Fruit fly (Drosophila melanogaster) whole organism, embryonic: ENCODE results near the gene Tbcd.

Experiments
- ATbp ChIP-seq: fragments of 200-800 bp; sonication (Bioruptor generic); optimal IDR thresholded peaks from 2 replicates; lab custom pipeline; 2017; ENCODE audit warnings: missing biosample characterization, mild to moderate bottlenecking, missing genetic modification characterization, missing genetic modification reagents
- Abd-B ChIP-seq: fragments of 200-800 bp; sonication (Bioruptor generic); optimal IDR thresholded peaks from 2 replicates; lab custom pipeline; 2018; ENCODE audit warnings: missing biosample characterization, mild to moderate bottlenecking, missing genetic modification characterization, moderate library complexity
- Ada2b ChIP-seq: fragments of 200-800 bp; sonication (Bioruptor generic); IDR thresholded peaks from 2 replicates; pipeline ENCODE4 v1.3.6; 2022; ENCODE audit warnings: missing biosample characterization, missing genetic modification characterization
- CG12942 ChIP-seq: fragments of 200-800 bp; sonication (Bioruptor generic); optimal IDR thresholded peaks from 3 replicates; lab custom pipeline; 2016; ENCODE audit warnings: missing biosample characterization, missing genetic modification characterization
- CG14965 ChIP-seq: fragments of 200-800 bp; sonication (Bioruptor generic); optimal IDR thresholded peaks from 2 replicates; lab custom pipeline; 2016; ENCODE audit warnings: missing biosample characterization, missing genetic modification characterization, borderline replicate concordance
- CG15601 ChIP-seq: fragments of 200-800 bp; sonication (Bioruptor generic); optimal IDR thresholded peaks from 3 replicates; lab custom pipeline; 2019; ENCODE audit warnings: missing biosample characterization, mild to moderate bottlenecking, missing genetic modification characterization, moderate library complexity
- CG16779 ChIP-seq: fragments of 200-800 bp; sonication (Bioruptor generic); IDR thresholded peaks from 2 replicates; pipeline ENCODE4 v1.3.6; 2022; ENCODE audit warnings: missing biosample characterization, missing genetic modification characterization
- CG17361 ChIP-seq: fragments of 200-800 bp; sonication (Bioruptor generic); IDR thresholded peaks from 3 replicates; pipeline ENCODE4 v1.3.6; 2022; ENCODE audit warnings: missing biosample characterization, missing genetic modification characterization
- CG18619 ChIP-seq: fragments of 200-800 bp; sonication (Bioruptor generic); optimal IDR thresholded peaks from 3 replicates; lab custom pipeline; 2017; ENCODE audit warnings: missing biosample characterization, mild to moderate bottlenecking, missing genetic modification characterization
- CG2875 ChIP-seq: fragments of 200-800 bp; sonication (Bioruptor generic); optimal IDR thresholded peaks from 2 replicates; lab custom pipeline; 2017; ENCODE audit warnings: missing biosample characterization, mild to moderate bottlenecking, missing genetic modification characterization, missing genetic modification reagents
- CG3065 ChIP-seq: fragments of 200-800 bp; sonication (Bioruptor generic); optimal IDR thresholded peaks from 2 replicates; lab custom pipeline; 2016; ENCODE audit warnings: missing biosample characterization, missing genetic modification characterization
- CG3726 ChIP-seq: fragments of 200-800 bp; sonication (Bioruptor generic); IDR thresholded peaks from 3 replicates; pipeline ENCODE4, ENCODE4 v1.3.6; 2022; ENCODE audit warnings: missing biosample characterization, missing genetic modification characterization
- CG4404 ChIP-seq: fragments of 200-800 bp; sonication (Bioruptor generic); IDR thresholded peaks from 2 replicates; pipeline ENCODE4 v1.3.6; 2022; ENCODE audit warnings: missing biosample characterization, missing genetic modification characterization
- CG4730 ChIP-seq: fragments of 200-800 bp; sonication (Bioruptor generic); IDR thresholded peaks from 2 replicates; pipeline ENCODE4 v1.3.6; 2022; ENCODE audit warnings: missing biosample characterization, missing genetic modification characterization
- CG6272 ChIP-seq: fragments of 200-800 bp; sonication (Bioruptor generic); IDR thresholded peaks from 2 replicates; pipeline ENCODE4 v1.3.6; 2022; ENCODE audit warnings: missing biosample characterization, missing genetic modification characterization
- CG9437 ChIP-seq: fragments of 200-800 bp; sonication (Bioruptor generic); optimal IDR thresholded peaks from 2 replicates; lab custom pipeline; 2018; ENCODE audit warnings: missing biosample characterization, mild to moderate bottlenecking, missing genetic modification characterization
- CG9797 ChIP-seq: fragments of 200-800 bp; sonication (Bioruptor generic); optimal IDR thresholded peaks from 3 replicates; lab custom pipeline; 2018; ENCODE audit warnings: missing biosample characterization, mild to moderate bottlenecking, missing genetic modification characterization
- CG9932 ChIP-seq: fragments of 200-800 bp; sonication (Bioruptor generic); IDR thresholded peaks from 2 replicates; pipeline ENCODE4 v1.3.6; 2022; ENCODE audit warnings: missing biosample characterization, missing genetic modification characterization
- Dbx ChIP-seq: fragments of 200-800 bp; sonication (Bioruptor generic); IDR thresholded peaks from 3 replicates; pipeline ENCODE4 v1.3.6; 2022; ENCODE audit warnings: missing biosample characterization, missing genetic modification characterization
- Dek ChIP-seq: fragments of 200-800 bp; sonication (Bioruptor generic); optimal IDR thresholded peaks from 3 replicates; lab custom pipeline; 2019; ENCODE audit warnings: missing biosample characterization, mild to moderate bottlenecking, missing genetic modification characterization, moderate library complexity
- Dref ChIP-seq: fragments of 200-800 bp; sonication (Bioruptor generic); IDR thresholded peaks from 2 replicates; pipeline ENCODE4 v1.3.6; 2022; ENCODE audit warnings: missing biosample characterization, missing genetic modification characterization
- ERR ChIP-seq: fragments of 200-800 bp; sonication (Bioruptor generic); optimal IDR thresholded peaks from 2 replicates; lab custom pipeline; 2016; ENCODE audit warnings: missing biosample characterization, missing genetic modification characterization
- Ets65A ChIP-seq: fragments of 200-800 bp; sonication (Bioruptor generic); peaks from one replicate; lab custom pipeline; 2016; ENCODE audit warnings: missing biosample characterization, missing genetic modification characterization
- HmgZ ChIP-seq: fragments of 200-800 bp; sonication (Bioruptor generic); optimal IDR thresholded peaks from 2 replicates; lab custom pipeline; 2018; ENCODE audit warnings: missing biosample characterization, mild to moderate bottlenecking, missing genetic modification characterization
- Hmr ChIP-seq: fragments of 200-800 bp; sonication (Bioruptor generic); optimal IDR thresholded peaks from 3 replicates; lab custom pipeline; 2017; ENCODE audit warnings: mild to moderate bottlenecking, missing biosample characterization, missing genetic modification reagents, missing genetic modification characterization
- Hmx ChIP-seq: fragments of 200-800 bp; sonication (Bioruptor generic); optimal IDR thresholded peaks from 2 replicates; lab custom pipeline; 2016; ENCODE audit warnings: missing biosample characterization, missing genetic modification characterization
- Hr3 ChIP-seq: fragments of 200-800 bp; sonication (Bioruptor generic); optimal IDR thresholded peaks from 3 replicates; lab custom pipeline; 2016; ENCODE audit warnings: missing biosample characterization, missing genetic modification characterization
- Mad ChIP-seq: fragments of 200-800 bp; sonication (Bioruptor generic); optimal IDR thresholded peaks from 2 replicates; lab custom pipeline; 2016; ENCODE audit warnings: missing biosample characterization, missing genetic modification characterization
- NC2α ChIP-seq: fragments of 200-800 bp; sonication (Bioruptor generic); optimal IDR thresholded peaks from 2 replicates; lab custom pipeline; 2016; ENCODE audit warnings: missing biosample characterization, missing genetic modification characterization
- NC2β ChIP-seq: fragments of 200-800 bp; sonication (Bioruptor generic); optimal IDR thresholded peaks from 2 replicates; lab custom pipeline; 2016; ENCODE audit warnings: missing biosample characterization, missing genetic modification characterization
- NFAT ChIP-seq: fragments of 200-800 bp; sonication (Bioruptor generic); IDR thresholded peaks from 2 replicates; pipeline ENCODE4 v1.3.6; 2022; ENCODE audit warnings: missing biosample characterization, missing genetic modification characterization
- Ptx1 ChIP-seq: fragments of 200-800 bp; sonication (Bioruptor generic); IDR thresholded peaks from 2 replicates; pipeline ENCODE4 v1.3.6; 2022; ENCODE audit warnings: missing biosample characterization, missing genetic modification characterization
- Sox102F ChIP-seq: fragments of 200-800 bp; sonication (Bioruptor generic); optimal IDR thresholded peaks from 2 replicates; lab custom pipeline; 2018; ENCODE audit warnings: missing biosample characterization, mild to moderate bottlenecking, missing genetic modification characterization, moderate library complexity
- abd-A ChIP-seq: fragments of 200-800 bp; sonication (Bioruptor generic); optimal IDR thresholded peaks from 3 replicates; lab custom pipeline; 2019; ENCODE audit warnings: missing biosample characterization, mild to moderate bottlenecking, missing genetic modification characterization, moderate library complexity
- ash1 ChIP-seq: fragments of 200-800 bp; sonication (Bioruptor generic); optimal IDR thresholded peaks from 2 replicates; lab custom pipeline; 2018; ENCODE audit warnings: missing biosample characterization, mild to moderate bottlenecking, missing genetic modification characterization
- br ChIP-seq: fragments of >200 bp; optimal IDR thresholded peaks from 2 replicates; lab custom pipeline; 2017
- cad ChIP-seq: fragments of >200 bp; optimal IDR thresholded peaks from 2 replicates; lab custom pipeline; 2017; ENCODE audit warnings: missing biosample characterization, missing genetic modification characterization
- cg ChIP-seq: fragments of 200-800 bp; sonication (Bioruptor generic); optimal IDR thresholded peaks from 3 replicates; lab custom pipeline; 2019; ENCODE audit warnings: missing biosample characterization, mild to moderate bottlenecking, missing genetic modification characterization, moderate library complexity
- chinmo ChIP-seq: fragments of 200-800 bp; sonication (Bioruptor generic); IDR thresholded peaks from 4 replicates; pipeline ENCODE4 v1.3.6; 2022; ENCODE audit warnings: missing biosample characterization, missing genetic modification characterization; ENCODE audit not compliant: partially characterized antibody
- chm ChIP-seq: fragments of 200-800 bp; sonication (Bioruptor generic); IDR thresholded peaks from 2 replicates; pipeline ENCODE4 v1.3.6; 2022; ENCODE audit warnings: missing biosample characterization, missing genetic modification characterization
- corto ChIP-seq: fragments of 200-800 bp; sonication (Bioruptor generic); optimal IDR thresholded peaks from 2 replicates; lab custom pipeline; 2016; ENCODE audit warnings: missing biosample characterization, mild to moderate bottlenecking, missing genetic modification characterization, moderate library complexity
- grau ChIP-seq: fragments of 200-800 bp; optimal IDR thresholded peaks from 3 replicates; lab custom pipeline; 2019; ENCODE audit warnings: missing biosample characterization, mild to moderate bottlenecking, missing genetic modification characterization, moderate library complexity
- ham ChIP-seq: fragments of 200-800 bp; sonication (Bioruptor generic); IDR thresholded peaks from 2 replicates; pipeline ENCODE4 v1.3.6; 2022; ENCODE audit warnings: missing biosample characterization, missing genetic modification characterization
- jigr1 ChIP-seq: fragments of 200-800 bp; sonication (Bioruptor generic); IDR thresholded peaks from 3 replicates; pipeline ENCODE4 v1.3.6; 2022; ENCODE audit warnings: missing biosample characterization, missing genetic modification characterization
- kah ChIP-seq: fragments of 200-800 bp; sonication (Bioruptor generic); optimal IDR thresholded peaks from 2 replicates; lab custom pipeline; 2018; ENCODE audit warnings: missing biosample characterization, mild to moderate bottlenecking, missing genetic modification characterization
- pfk ChIP-seq: fragments of 200-800 bp; sonication (Bioruptor generic); optimal IDR thresholded peaks from 2 replicates; lab custom pipeline; 2018; ENCODE audit warnings: missing biosample characterization, mild to moderate bottlenecking, missing genetic modification characterization, moderate library complexity
- row ChIP-seq: fragments of 200-800 bp; sonication (Bioruptor generic); IDR thresholded peaks from 3 replicates; pipeline ENCODE4 v1.3.6; 2022; ENCODE audit warnings: missing biosample characterization, missing genetic modification characterization
- sr ChIP-seq: fragments of 200-800 bp; sonication (Bioruptor generic); IDR thresholded peaks from 3 replicates; pipeline ENCODE4 v1.3.6; 2022; ENCODE audit warnings: missing biosample characterization, missing genetic modification characterization
- ssp ChIP-seq: fragments of 200-800 bp; sonication (Bioruptor generic); IDR thresholded peaks from 2 replicates; pipeline ENCODE4 v1.3.6; 2022; ENCODE audit warnings: missing biosample characterization, missing genetic modification characterization
- tin ChIP-seq: fragments of 200-800 bp; sonication (Bioruptor generic); optimal IDR thresholded peaks from 3 replicates; lab custom pipeline; 2016; ENCODE audit warnings: missing biosample characterization, missing genetic modification characterization
- vvl ChIP-seq: fragments of 200-800 bp; sonication (Bioruptor generic); IDR thresholded peaks from 2 replicates; pipeline ENCODE4 v1.3.6; 2022; ENCODE audit warnings: missing biosample characterization, missing genetic modification characterization

Tbcd gene

dm6 chr2L:2130157-2130987 is 16.9 kb upstream of the Tbcd start, which contains the start of gene Glyp (continued):
- TF ChIP-seq CG15601 (peak; percentile 96), tin (peak; percentile 94), cad (GFP tag; lab: Kevin White, UChicago) (no peak), CG4404 (GFP tag; lab: Robert Waterston, UW) (peak; percentile 89), CG14965 (GFP tag; lab: Kevin White, UChicago) (no peak), CG17361 (peak; percentile 98), Ptx1 (peak; percentile 97), ham (GFP tag; lab: Robert Waterston, UW) (peak; percentile 92), Hr3 (GFP tag; lab: Kevin White, UChicago) (peak; percentile 97), br (lab: Kevin White, UChicago) (no peak), Dref (GFP tag; lab: Robert Waterston, UW) (no peak), CG9437 (peak; percentile 93), Mad (GFP tag; lab: Kevin White, UChicago) (peak; percentile 87), abd-A (peak; percentile 87), ssp (GFP tag; lab: Robert Waterston, UW) (peak; percentile 86), cg (peak; percentile 28), Abd-B (peak; percentile 94), sr (peak; percentile 61), CG3726 (peak; percentile 85), ERR (peak; percentile 100), Ets65A (GFP tag; lab: Kevin White, UChicago) (peak; percentile 95), CG6272 (peak; percentile 95), NC2α (GFP tag; lab: Kevin White, UChicago) (peak; percentile 9), Hmx (GFP tag; lab: Kevin White, UChicago) (peak; percentile 69), Hmr (peak; percentile 99)

- TF ChIP-seq Ada2b (no peak), jigr1 (GFP tag; lab: Robert Waterston, UW) (no peak), Dbx (GFP tag; lab: Robert Waterston, UW) (no peak), CG9932 (GFP tag; lab: Robert Waterston, UW) (no peak), chinmo (GFP tag; lab: Robert Waterston, UW) (no peak), ash1 (GFP tag; lab: Kevin White, UChicago) (no peak), ATbp (no peak), Dek (tag; lab: Kevin White, UChicago) (no peak), CG9797 (no peak), CG4404 (GFP tag; lab: Robert Waterston, UW) (no peak), HmgZ (tag; lab: Kevin White, UChicago) (no peak), CG12942 (GFP tag; lab: Kevin White, UChicago) (no peak), CG18619 (GFP tag; lab: Kevin White, UChicago) (no peak), Hmx (GFP tag; lab: Kevin White, UChicago) (no peak), corto (no peak), chm (GFP tag; lab: Robert Waterston, UW) (no peak), pfk (no peak), CG4730 (GFP tag; lab: Robert Waterston, UW) (no peak), vvl (no peak), CG3065 (no peak), CG2875 (GFP tag; lab: Kevin White, UChicago) (no peak), CG16779 (GFP tag; lab: Robert Waterston, UW) (no peak), NC2β (GFP tag; lab: Kevin White, UChicago) (no peak), row (peak; percentile 17; the same call in 1 of the 3 replicates), NFAT (no peak), grau (tag; lab: Kevin White, UChicago) (no peak), kah (no peak), Sox102F (GFP tag; lab: Kevin White, UChicago) (peak; percentile 0)
These were observed 15.7 kb upstream of the Tbcd start for dm6 chr2L:2131449-2132109.
